Worm (Caenorhabditis elegans) whole organism, early embryonic: ENCODE data around the gene T05C12.1.

ENCODE experiments used
- B0310.2 ChIP-seq: sonication (generic microtip); optimal IDR thresholded peaks from 2 replicates; lab custom pipeline; 2016; ENCODE audit warnings: mild to moderate bottlenecking, missing genetic modification characterization, missing compliant biosample characterization
- F13C5.2 ChIP-seq: sonication (generic microtip); optimal IDR thresholded peaks from 2 replicates; lab custom pipeline; 2017; ENCODE audit warnings: mild to moderate bottlenecking, missing genetic modification characterization, inconsistent platforms, missing compliant biosample characterization
- ama-1 ChIP-seq: fragments of 150-350 bp; optimal IDR thresholded peaks from 2 replicates; lab custom pipeline; 2014
- ceh-13 ChIP-seq: fragments of 200-800 bp; sonication (Bioruptor generic); optimal IDR thresholded peaks from 2 replicates; lab custom pipeline; 2018; ENCODE audit warnings: mild to moderate bottlenecking, missing genetic modification characterization, missing compliant biosample characterization
- ets-7 ChIP-seq: sonication (generic microtip); optimal IDR thresholded peaks from 2 replicates; lab custom pipeline; 2016; ENCODE audit warnings: missing genotype, missing genetic modification characterization, missing compliant biosample characterization
- flt-1 ChIP-seq: fragments of 200-800 bp; sonication (Bioruptor generic); IDR thresholded peaks from 2 replicates; pipeline ENCODE4 v1.3.6; 2022; ENCODE audit warnings: missing genetic modification characterization, missing compliant biosample characterization
- hmg-4 ChIP-seq: fragments of 200-800 bp; sonication (Bioruptor generic); optimal IDR thresholded peaks from 2 replicates; lab custom pipeline; 2018; ENCODE audit warnings: mild to moderate bottlenecking, missing genetic modification characterization, missing compliant biosample characterization
- hnd-1 ChIP-seq: sonication (generic microtip); optimal IDR thresholded peaks from 2 replicates; lab custom pipeline; 2016; ENCODE audit warnings: missing genetic modification characterization, missing compliant biosample characterization
- scrt-1 ChIP-seq: fragments of 200-800 bp; sonication (Bioruptor generic); IDR thresholded peaks from 2 replicates; pipeline ENCODE4 v1.3.6; 2022; ENCODE audit warnings: missing genetic modification characterization, missing compliant biosample characterization
- sea-1 ChIP-seq: fragments of 200-800 bp; sonication (Bioruptor generic); conservative IDR thresholded peaks from 2 replicates; pipeline ENCODE4 v1.3.6; 2022; ENCODE audit warnings: missing genetic modification characterization, missing compliant biosample characterization
- tbx-37 ChIP-seq: fragments of 200-800 bp; sonication (Bioruptor generic); conservative IDR thresholded peaks from 2 replicates; pipeline ENCODE4 v1.3.6; 2022; ENCODE audit warnings: missing genetic modification reagents, missing genetic modification characterization, missing compliant biosample characterization

ce11 chrII:8152711-8153325 lies 20.7 kb upstream of the T05C12.1 start:
- no peak for TF ChIP-seq B0310.2
- TF ChIP-seq hnd-1 (tag; lab: Kevin White, UChicago): no peak
- TF ChIP-seq tbx-37: no peak
- TF ChIP-seq ama-1 (lab: Kevin White, UChicago): no peak
- TF ChIP-seq sea-1 (GFP tag; lab: Robert Waterston, UW): no peak
- no peak for TF ChIP-seq F13C5.2 (tag; lab: Kevin White, UChicago)
- no peak for TF ChIP-seq ceh-13 (GFP tag; lab: Kevin White, UChicago)
- TF ChIP-seq scrt-1 (GFP tag; lab: Robert Waterston, UW): no peak
- no peak for TF ChIP-seq hmg-4 (GFP tag; lab: Kevin White, UChicago)
- TF ChIP-seq ets-7 (tag; lab: Kevin White, UChicago): no peak
- TF ChIP-seq flt-1 (GFP tag; lab: Robert Waterston, UW): no peak
